Fruit fly (Drosophila melanogaster): Measurements from ENCODE around the gene Srlp.

Srlp gene

DNA sequence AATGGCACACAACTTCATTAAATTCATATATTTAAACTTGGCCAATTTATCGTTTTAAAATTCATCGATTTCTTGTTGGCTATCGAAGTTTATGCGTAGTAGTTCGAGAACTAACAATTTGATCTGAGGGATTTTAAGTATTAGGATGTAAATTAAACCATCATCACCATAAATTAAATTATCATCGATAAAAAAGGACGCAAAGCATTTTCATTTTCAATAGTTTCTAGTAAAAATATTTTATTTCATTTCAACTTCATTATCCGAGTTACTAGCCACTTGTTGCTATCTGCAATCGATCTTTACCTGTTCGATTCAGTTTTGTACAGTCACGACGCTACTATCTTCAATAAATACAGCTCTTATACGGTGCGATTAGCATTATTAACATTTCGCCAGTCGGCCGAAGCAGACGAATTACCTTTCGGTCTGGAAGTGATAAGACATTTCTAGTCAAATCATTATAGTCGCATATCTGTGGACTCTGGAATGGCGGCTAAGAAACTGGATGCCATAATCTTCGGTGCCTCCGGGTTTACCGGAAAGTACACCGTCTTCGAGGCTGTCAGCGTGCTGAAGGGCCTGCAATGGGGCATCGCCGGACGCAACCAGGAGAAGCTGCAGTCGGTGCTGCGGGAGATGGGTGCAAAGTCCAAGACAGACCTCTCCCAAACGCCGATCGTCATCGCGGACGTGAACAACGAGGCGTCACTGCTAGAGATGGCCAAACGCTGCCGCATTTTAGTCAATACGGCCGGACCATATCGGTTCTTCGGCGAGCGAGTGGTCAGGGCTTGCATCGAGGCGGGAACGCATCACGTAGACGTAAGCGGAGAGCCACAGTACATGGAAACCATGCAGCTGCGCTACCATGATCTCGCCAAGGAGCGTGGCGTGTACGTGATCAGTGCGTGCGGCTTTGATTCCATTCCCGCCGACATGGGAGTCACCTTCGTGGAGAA, 27.4 kb upstream of the Srlp start, which contains the start of gene CG5167 (continued):
- peak; percentile 50 for TF ChIP-seq CG11762 (GFP tag; optimal IDR thresholded peaks at IDR 0.05; ENCODE audit: insufficient read depth)
- no peak; the same call in 1 of the 2 replicates for TF ChIP-seq Gug (GFP tag; IDR thresholded peaks at IDR 0.05)
- peak; percentile 69 for TF ChIP-seq svp (GFP tag)
- peak; percentile 41 to 50 for TF ChIP-seq salr (GFP tag; optimal IDR thresholded peaks at IDR 0.05)
- TF ChIP-seq CG34406 (GFP tag; optimal IDR thresholded peaks at IDR 0.05): peak; percentile 36
- TF ChIP-seq Blimp-1 (GFP tag; optimal IDR thresholded peaks at IDR 0.05): no peak
- no peak for TF ChIP-seq CG6792 (GFP tag; optimal IDR thresholded peaks at IDR 0.05)
- peak; percentile 76 for TF ChIP-seq net (GFP tag; optimal IDR thresholded peaks at IDR 0.05)
- TF ChIP-seq CG3919 (GFP tag; optimal IDR thresholded peaks at IDR 0.05): peak; percentile 43
- TF ChIP-seq Smox (GFP tag; optimal IDR thresholded peaks at IDR 0.05): no peak
- TF ChIP-seq Eip78C (GFP tag): peak; percentile 87
- TF ChIP-seq vri (GFP tag; optimal IDR thresholded peaks at IDR 0.05): peak; percentile 16
- TF ChIP-seq achi (GFP tag; optimal IDR thresholded peaks at IDR 0.05): peak; percentile 32
- TF ChIP-seq CG10669 (GFP tag; optimal IDR thresholded peaks at IDR 0.05): no peak
- no peak for TF ChIP-seq fd85E (GFP tag; optimal IDR thresholded peaks at IDR 0.05)
- TF ChIP-seq CG3032 (tag; optimal IDR thresholded peaks at IDR 0.05): peak; percentile 7
- no peak for TF ChIP-seq CG7368 (GFP tag; optimal IDR thresholded peaks at IDR 0.05)
- peak; percentile 25 for TF ChIP-seq Ets96B (tag; optimal IDR thresholded peaks at IDR 0.05)
- peak; percentile 70 for TF ChIP-seq eg (GFP tag; IDR thresholded peaks at IDR 0.05)
- no peak for TF ChIP-seq Sox15 (GFP tag; optimal IDR thresholded peaks at IDR 0.05)
- TF ChIP-seq ss (GFP tag; optimal IDR thresholded peaks at IDR 0.05): peak; percentile 84 to 89
- peak; percentile 21 for TF ChIP-seq Eip93F (GFP tag; optimal IDR thresholded peaks at IDR 0.05)
- peak; percentile 15; the same call in 1 of the 3 replicates for TF ChIP-seq CG6163 (GFP tag; IDR thresholded peaks at IDR 0.05)
- peak; percentile 9 for TF ChIP-seq Lpt (GFP tag; optimal IDR thresholded peaks at IDR 0.05)
- peak; percentile 61 for TF ChIP-seq CG1621 (tag; optimal IDR thresholded peaks at IDR 0.05)
- TF ChIP-seq CG8632 (GFP tag; optimal IDR thresholded peaks at IDR 0.05): peak; percentile 20
- TF ChIP-seq pdm3 (GFP tag; optimal IDR thresholded peaks at IDR 0.05): no peak
- TF ChIP-seq CG11902 (GFP tag; optimal IDR thresholded peaks at IDR 0.05): no peak
- no peak for TF ChIP-seq acj6 (GFP tag; optimal IDR thresholded peaks at IDR 0.05)

DNA sequence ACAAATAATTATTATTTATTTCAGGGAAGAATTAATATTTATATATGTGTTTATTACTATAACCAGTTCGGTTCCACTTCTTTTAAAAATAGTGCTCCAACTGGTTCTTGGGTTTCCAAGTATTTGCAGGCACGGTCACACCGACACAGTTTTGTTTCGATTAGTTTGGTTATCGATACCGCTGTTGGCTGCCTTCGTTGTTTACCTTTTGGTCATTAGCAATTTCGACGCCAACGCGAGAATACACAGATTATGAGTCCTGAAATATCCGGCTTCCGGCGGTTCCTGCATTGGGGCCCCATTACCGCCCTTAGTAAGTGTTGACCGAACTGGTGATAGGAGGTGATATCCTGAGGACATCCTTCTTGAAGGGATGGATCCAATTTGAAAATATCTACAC, 25.7 kb upstream of the Srlp start, which contains the start of gene CG5196:
CG5196 (plus strand) TSS at position 157 of the 400 bp plus-strand sequence.
- TF ChIP-seq vri (GFP tag; optimal IDR thresholded peaks at IDR 0.05): no peak
- TF ChIP-seq CG15336 (GFP tag; IDR thresholded peaks at IDR 0.05): 0 out of 2 replicates have a peak, but pooled peaks have one; percentile 25
- TF ChIP-seq fd85E (GFP tag; optimal IDR thresholded peaks at IDR 0.05): no peak
- TF ChIP-seq ss (GFP tag; optimal IDR thresholded peaks at IDR 0.05): peak in 1 of 2 experiments; percentile 38
- TF ChIP-seq Eip75B (GFP tag; optimal IDR thresholded peaks at IDR 0.05): no peak
- no peak for TF ChIP-seq CG8119 (GFP tag; IDR thresholded peaks at IDR 0.05)
- peak; percentile 20; the same call in 1 of the 3 replicates for TF ChIP-seq CG6163 (GFP tag; IDR thresholded peaks at IDR 0.05)
- no peak for TF ChIP-seq CG34406 (GFP tag; optimal IDR thresholded peaks at IDR 0.05)
- TF ChIP-seq pdm3 (GFP tag; optimal IDR thresholded peaks at IDR 0.05): no peak
- peak; percentile 25 for TF ChIP-seq esn (GFP tag; optimal IDR thresholded peaks at IDR 0.05)
- peak; percentile 4 for TF ChIP-seq Sox14 (GFP tag; optimal IDR thresholded peaks at IDR 0.05)
- no peak for TF ChIP-seq Lpt (GFP tag; optimal IDR thresholded peaks at IDR 0.05)
- no peak for TF ChIP-seq Blimp-1 (GFP tag; optimal IDR thresholded peaks at IDR 0.05)
- TF ChIP-seq Smox (GFP tag; optimal IDR thresholded peaks at IDR 0.05): no peak
- TF ChIP-seq CG11294 (GFP tag; IDR thresholded peaks at IDR 0.05): no peak
- TF ChIP-seq cyc (GFP tag; optimal IDR thresholded peaks at IDR 0.05): no peak
- no peak for TF ChIP-seq Sox15 (GFP tag; optimal IDR thresholded peaks at IDR 0.05)
- no peak for TF ChIP-seq lz (GFP tag; optimal IDR thresholded peaks at IDR 0.05)
- TF ChIP-seq CG7368 (GFP tag; optimal IDR thresholded peaks at IDR 0.05): no peak
- no peak for TF ChIP-seq Eip93F (GFP tag; optimal IDR thresholded peaks at IDR 0.05)
- no peak for TF ChIP-seq Hr4 (GFP tag; optimal IDR thresholded peaks at IDR 0.05)
- peak; percentile 67 for TF ChIP-seq Eip78C (GFP tag)
- peak; percentile 25 for TF ChIP-seq CG6854 (GFP tag; optimal IDR thresholded peaks at IDR 0.05)
- TF ChIP-seq CG9139 (GFP tag; optimal IDR thresholded peaks at IDR 0.05): no peak
- no peak for TF ChIP-seq svp (GFP tag)
- TF ChIP-seq fkh (GFP tag; optimal IDR thresholded peaks at IDR 0.05): peak; percentile 93
- no peak for TF ChIP-seq eg (GFP tag; IDR thresholded peaks at IDR 0.05)
- no peak for TF ChIP-seq achi (GFP tag; optimal IDR thresholded peaks at IDR 0.05)
- no peak for TF ChIP-seq CG10631 (GFP tag; optimal IDR thresholded peaks at IDR 0.05)
- TF ChIP-seq acj6 (GFP tag; optimal IDR thresholded peaks at IDR 0.05): no peak
- peak; percentile 10 for TF ChIP-seq Ets96B (tag; optimal IDR thresholded peaks at IDR 0.05)
- no peak for TF ChIP-seq CG6808 (GFP tag; optimal IDR thresholded peaks at IDR 0.05)
